Worm (Caenorhabditis elegans) whole organism, late embryonic: ENCODE data around the gene Y43C5A.4.

Experiments
- C08G9.2 ChIP-seq: sonication (generic microtip); optimal IDR thresholded peaks from 2 replicates; lab custom pipeline; 2016; ENCODE audit warnings: mild to moderate bottlenecking, missing genetic modification characterization, moderate library complexity, missing compliant biosample characterization
- F13H6.1 ChIP-seq: sonication (generic microtip); optimal IDR thresholded peaks from 2 replicates; lab custom pipeline; 2016; ENCODE audit warnings: missing genetic modification characterization, missing compliant biosample characterization
- K02D7.2 ChIP-seq: sonication (generic microtip); optimal IDR thresholded peaks from 2 replicates; lab custom pipeline; 2017; ENCODE audit warnings: mild to moderate bottlenecking, missing genetic modification characterization, missing compliant biosample characterization
- ahr-1 ChIP-seq: sonication (generic microtip); optimal IDR thresholded peaks from 2 replicates; lab custom pipeline; 2016; ENCODE audit warnings: missing genetic modification characterization, missing compliant biosample characterization
- ama-1 ChIP-seq: fragments of 150-350 bp; optimal IDR thresholded peaks from 2 replicates; lab custom pipeline; 2014
- ceh-14 ChIP-seq: sonication (generic microtip); optimal IDR thresholded peaks from 2 replicates; lab custom pipeline; 2016; ENCODE audit warnings: missing genotype, missing genetic modification characterization, missing compliant biosample characterization
- ceh-18 ChIP-seq: sonication (generic microtip); optimal IDR thresholded peaks from 2 replicates; lab custom pipeline; 2016; ENCODE audit warnings: missing genetic modification characterization, missing compliant biosample characterization
- ceh-19 ChIP-seq: fragments of 200-800 bp; sonication (Bioruptor generic); optimal IDR thresholded peaks from 2 replicates; lab custom pipeline; 2018; ENCODE audit warnings: mild to moderate bottlenecking, missing genetic modification characterization, missing compliant biosample characterization
- ceh-2 ChIP-seq: sonication (generic microtip); optimal IDR thresholded peaks from 2 replicates; lab custom pipeline; 2016; ENCODE audit warnings: missing genotype, missing genetic modification characterization, missing compliant biosample characterization
- ceh-24 ChIP-seq: sonication (generic microtip); optimal IDR thresholded peaks from 2 replicates; lab custom pipeline; 2016; ENCODE audit warnings: mild to moderate bottlenecking, missing genetic modification characterization, missing compliant biosample characterization
- ceh-45 ChIP-seq: fragments of 200-800 bp; sonication (Bioruptor generic); IDR thresholded peaks from 2 replicates; pipeline ENCODE4 v1.3.6; 2022; ENCODE audit warnings: missing genetic modification reagents, missing genetic modification characterization, missing compliant biosample characterization
- ceh-48 ChIP-seq: sonication (generic microtip); optimal IDR thresholded peaks from 2 replicates; lab custom pipeline; 2016; ENCODE audit warnings: missing genetic modification characterization, inconsistent platforms, missing compliant biosample characterization
- ceh-6 ChIP-seq: fragments of 200-800 bp; sonication (Bioruptor generic); optimal IDR thresholded peaks from 2 replicates; lab custom pipeline; 2018; ENCODE audit warnings: mild to moderate bottlenecking, missing genetic modification characterization, missing compliant biosample characterization
- che-1 ChIP-seq: sonication (generic microtip); optimal IDR thresholded peaks from 2 replicates; lab custom pipeline; 2016; ENCODE audit warnings: mild to moderate bottlenecking, missing genetic modification characterization, missing compliant biosample characterization
- dmd-4 ChIP-seq: sonication (generic microtip); optimal IDR thresholded peaks from 2 replicates; lab custom pipeline; 2016; ENCODE audit warnings: borderline replicate concordance, missing genetic modification characterization, missing compliant biosample characterization
- dve-1 ChIP-seq: sonication (generic microtip); optimal IDR thresholded peaks from 2 replicates; lab custom pipeline; 2017; ENCODE audit warnings: antibody characterized with exemption, mild to moderate bottlenecking, missing genetic modification characterization, missing compliant biosample characterization
- elt-2 ChIP-seq: sonication (generic microtip); optimal IDR thresholded peaks from 2 replicates; lab custom pipeline; 2016; ENCODE audit warnings: missing genetic modification reagents, missing genetic modification characterization, missing compliant biosample characterization
- fkh-10 ChIP-seq: fragments of 150-350 bp; optimal IDR thresholded peaks from 2 replicates; lab custom pipeline; 2014; ENCODE audit warnings: missing biosample characterization, missing genetic modification reagents, missing genetic modification characterization
- hlh-13 ChIP-seq: fragments of 200-800 bp; sonication (Bioruptor generic); optimal IDR thresholded peaks from 2 replicates; lab custom pipeline; 2018; ENCODE audit warnings: mild to moderate bottlenecking, missing genetic modification characterization, missing compliant biosample characterization
- hlh-15 ChIP-seq: sonication (generic microtip); optimal IDR thresholded peaks from 2 replicates; lab custom pipeline; 2016; ENCODE audit warnings: missing genetic modification characterization, missing compliant biosample characterization
- hlh-6 ChIP-seq: sonication (generic microtip); optimal IDR thresholded peaks from 2 replicates; lab custom pipeline; 2016; ENCODE audit warnings: missing genotype, missing genetic modification characterization, missing compliant biosample characterization
- lin-11 ChIP-seq: fragments of 200-800 bp; sonication (Bioruptor generic); optimal IDR thresholded peaks from 2 replicates; lab custom pipeline; 2018; ENCODE audit warnings: mild to moderate bottlenecking, missing genetic modification characterization, missing compliant biosample characterization
- nfya-1 ChIP-seq: sonication (generic microtip); optimal IDR thresholded peaks from 2 replicates; lab custom pipeline; 2017; ENCODE audit warnings: missing genetic modification characterization, mild to moderate bottlenecking, missing compliant biosample characterization, antibody characterized with exemption, moderate library complexity
- npax-4 ChIP-seq: sonication (generic microtip); optimal IDR thresholded peaks from 2 replicates; lab custom pipeline; 2016; ENCODE audit warnings: missing genetic modification characterization, missing compliant biosample characterization
- odd-2 ChIP-seq: sonication (generic microtip); optimal IDR thresholded peaks from 2 replicates; lab custom pipeline; 2017; ENCODE audit warnings: antibody characterized with exemption, mild to moderate bottlenecking, missing genetic modification characterization, missing compliant biosample characterization
- pag-3 ChIP-seq: sonication (generic microtip); optimal IDR thresholded peaks from 2 replicates; lab custom pipeline; 2016; ENCODE audit warnings: missing compliant biosample characterization, missing genetic modification characterization, borderline replicate concordance
- pax-1 ChIP-seq: fragments of 150-350 bp; optimal IDR thresholded peaks from 2 replicates; lab custom pipeline; 2014; ENCODE audit warnings: missing biosample characterization, missing genetic modification characterization
- pros-1 ChIP-seq: fragments of 150-350 bp; optimal IDR thresholded peaks from 2 replicates; lab custom pipeline; 2014; ENCODE audit warnings: missing biosample characterization, missing genetic modification reagents, missing genetic modification characterization
- ref-2 ChIP-seq: sonication (generic microtip); optimal IDR thresholded peaks from 2 replicates; lab custom pipeline; 2016; ENCODE audit warnings: missing genetic modification characterization, missing compliant biosample characterization
- rnt-1 ChIP-seq: sonication (generic microtip); optimal IDR thresholded peaks from 2 replicates; lab custom pipeline; 2016; ENCODE audit warnings: missing genetic modification characterization, missing compliant biosample characterization
- sox-2 ChIP-seq: fragments of 200-800 bp; sonication (Bioruptor generic); IDR thresholded peaks from 2 replicates; pipeline ENCODE4 v1.3.6; 2022; ENCODE audit warnings: missing genetic modification reagents, missing genetic modification characterization, missing compliant biosample characterization
- tbx-7 ChIP-seq: sonication (generic microtip); optimal IDR thresholded peaks from 2 replicates; lab custom pipeline; 2016; ENCODE audit warnings: missing genotype, missing genetic modification characterization, missing compliant biosample characterization
- unc-55 ChIP-seq: sonication (generic microtip); optimal IDR thresholded peaks from 2 replicates; lab custom pipeline; 2017; ENCODE audit warnings: missing biosample characterization, missing genetic modification reagents, missing genetic modification characterization
- zip-5 ChIP-seq: sonication (generic microtip); optimal IDR thresholded peaks from 2 replicates; lab custom pipeline; 2016; ENCODE audit warnings: missing genetic modification characterization, missing compliant biosample characterization
- ztf-16 ChIP-seq: sonication (generic microtip); optimal IDR thresholded peaks from 2 replicates; lab custom pipeline; 2017; ENCODE audit warnings: missing genetic modification characterization, missing compliant biosample characterization

The Y43C5A.4 gene

ce11 chrIV:10252886-10253639 lies 24.8 kb upstream of the Y43C5A.4 start:
- TF ChIP-seq ztf-16 (no peak), odd-2 (tag; lab: Kevin White, UChicago) (no peak), lin-11 (tag; lab: Kevin White, UChicago) (no peak), npax-4 (no peak), F13H6.1 (tag; lab: Kevin White, UChicago) (no peak), hlh-13 (GFP tag; lab: Kevin White, UChicago) (no peak), ceh-2 (tag; lab: Kevin White, UChicago) (no peak), ceh-48 (tag; lab: Kevin White, UChicago) (no peak), che-1 (tag; lab: Kevin White, UChicago) (no peak), hlh-15 (no peak)

- no peak for TF ChIP-seq zip-5 (tag; lab: Kevin White, UChicago)
- TF ChIP-seq ceh-18, result no peak
- no peak for TF ChIP-seq ama-1 (lab: Kevin White, UChicago)
- no peak for TF ChIP-seq C08G9.2 (tag; lab: Kevin White, UChicago)
- no peak for TF ChIP-seq tbx-7
- no peak for TF ChIP-seq pros-1 (tag; lab: Kevin White, UChicago)
- TF ChIP-seq ceh-6 (GFP tag; lab: Kevin White, UChicago), result no peak
- TF ChIP-seq sox-2 (GFP tag; lab: Robert Waterston, UW), result no peak
- no peak for TF ChIP-seq K02D7.2 (tag; lab: Kevin White, UChicago)
- no peak for TF ChIP-seq hlh-6 (tag; lab: Kevin White, UChicago)
- no peak for TF ChIP-seq ceh-14 (tag; lab: Kevin White, UChicago)
- no peak for TF ChIP-seq ceh-19
- no peak for TF ChIP-seq unc-55
- TF ChIP-seq pax-1 (tag; lab: Kevin White, UChicago), result no peak
- TF ChIP-seq ceh-2 (tag; lab: Kevin White, UChicago), result no peak
- TF ChIP-seq dve-1 (tag; lab: Kevin White, UChicago), result no peak
- no peak for TF ChIP-seq fkh-10 (GFP tag; lab: Kevin White, UChicago)
Measured at ce11 chrIV:10259557-10259956, 18.3 kb upstream of the Y43C5A.4 start, which contains the start of gene F01G10.9. Gene F01G10.9 (minus strand): TSS chrIV:10259657.

ce11 chrIV:10261061-10261460 lies 16.8 kb upstream of the Y43C5A.4 start:
- TF ChIP-seq hlh-13 (GFP tag; lab: Kevin White, UChicago) (no peak), nfya-1 (tag; lab: Kevin White, UChicago) (no peak), rnt-1 (peak; percentile 44), unc-55 (no peak), ref-2 (tag; lab: Kevin White, UChicago) (no peak), fkh-10 (GFP tag; lab: Kevin White, UChicago) (no peak), dmd-4 (tag; lab: Kevin White, UChicago) (no peak), elt-2 (tag; lab: Kevin White, UChicago) (no peak)

- TF ChIP-seq ceh-24 (tag; lab: Kevin White, UChicago), result no peak
- no peak for TF ChIP-seq hlh-6 (tag; lab: Kevin White, UChicago)
- no peak for TF ChIP-seq ref-2 (tag; lab: Kevin White, UChicago)
- no peak for TF ChIP-seq zip-5 (tag; lab: Kevin White, UChicago)
- no peak for TF ChIP-seq ceh-19
- TF ChIP-seq ama-1 (lab: Kevin White, UChicago), result no peak
- TF ChIP-seq ahr-1, result no peak
- no peak for TF ChIP-seq odd-2 (tag; lab: Kevin White, UChicago)
- no peak for TF ChIP-seq pros-1 (tag; lab: Kevin White, UChicago)
- no peak for TF ChIP-seq pag-3
- no peak for TF ChIP-seq ceh-45 (GFP tag; lab: Robert Waterston, UW)
Measured at ce11 chrIV:10269137-10269933, 8.5 kb upstream of the Y43C5A.4 start, which contains the start of the genes nspd-7 and Y43C5A.2. Gene nspd-7 (minus strand): TSS chrIV:10269187. Gene Y43C5A.2 (plus strand): TSS chrIV:10269883.
